Fruit fly (Drosophila melanogaster): ENCODE data around the gene rtp.

rtp gene

DNA sequence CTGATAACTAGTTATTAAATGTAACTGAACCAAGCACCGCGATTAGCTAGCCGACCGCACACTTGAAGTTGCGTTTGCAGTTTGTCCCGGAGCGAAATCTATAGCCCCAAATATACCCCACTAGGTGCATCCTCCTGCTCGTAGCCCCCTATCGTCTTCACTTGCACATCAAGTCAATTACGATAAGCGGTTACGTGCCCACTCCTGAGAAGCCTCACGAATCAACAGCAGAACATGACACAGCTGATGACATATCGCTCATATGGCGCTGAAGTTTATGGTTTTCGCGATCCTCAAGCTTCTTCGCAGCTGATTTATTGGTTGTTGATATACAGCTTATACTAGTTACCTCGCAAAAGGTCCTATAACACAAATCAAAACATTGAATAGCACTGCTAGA is 24.1 kb upstream of the rtp start:
- TF ChIP-seq Dif (GFP tag; optimal IDR thresholded peaks at IDR 0.05; ENCODE audit: partially characterized antibody) (no peak), sv (GFP tag; optimal IDR thresholded peaks at IDR 0.05) (no peak), N (GFP tag; optimal IDR thresholded peaks at IDR 0.05) (no peak), OdsH (GFP tag; optimal IDR thresholded peaks at IDR 0.05) (no peak), h (GFP tag; optimal IDR thresholded peaks at IDR 0.05) (no peak), sage (GFP tag; optimal IDR thresholded peaks at IDR 0.05) (no peak)

DNA sequence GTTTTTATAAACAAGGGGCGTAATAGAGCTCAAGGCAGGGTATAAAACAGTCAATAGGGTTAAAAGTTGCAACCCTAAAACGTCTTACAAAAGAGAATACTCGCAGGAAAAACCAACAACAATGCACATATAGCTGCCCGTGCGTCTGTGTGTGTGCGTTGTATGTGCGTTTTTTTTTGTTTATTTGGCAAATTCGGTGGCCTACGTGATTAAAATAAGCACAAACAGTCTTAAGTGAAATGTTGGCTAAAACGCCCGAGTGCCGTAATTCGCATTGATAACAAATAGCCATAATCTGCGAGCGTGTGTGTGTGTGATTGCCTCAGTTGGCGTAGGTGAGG is 20.0 kb upstream of the rtp start:
- TF ChIP-seq jim (GFP tag; optimal IDR thresholded peaks at IDR 0.05) (no peak), lola (GFP tag; optimal IDR thresholded peaks at IDR 0.05) (no peak), Abd-B (GFP tag; optimal IDR thresholded peaks at IDR 0.05) (no peak), OdsH (GFP tag; optimal IDR thresholded peaks at IDR 0.05) (no peak), tai (GFP tag; optimal IDR thresholded peaks at IDR 0.05) (no peak), fru (GFP tag; optimal IDR thresholded peaks at IDR 0.05) (no peak), sage (GFP tag; optimal IDR thresholded peaks at IDR 0.05) (no peak), Hr83 (GFP tag; optimal IDR thresholded peaks at IDR 0.05; ENCODE audit: poor library complexity, severe bottlenecking) (no peak), HLH106 (tag; optimal IDR thresholded peaks at IDR 0.05) (no peak), Dfd (GFP tag; optimal IDR thresholded peaks at IDR 0.05) (no peak), foxo (GFP tag; optimal IDR thresholded peaks at IDR 0.05) (no peak), dl (GFP tag; optimal IDR thresholded peaks at IDR 0.05; ENCODE audit: insufficient read depth in 1 of 2, partially characterized antibody in 2 of 2) (no peak), Rel (GFP tag; optimal IDR thresholded peaks at IDR 0.05) (no peak), Rel (tag; optimal IDR thresholded peaks at IDR 0.05) (no peak), Mio (GFP tag; optimal IDR thresholded peaks at IDR 0.05) (no peak), CG9705 (GFP tag; optimal IDR thresholded peaks at IDR 0.05) (no peak), brk (GFP tag; optimal IDR thresholded peaks at IDR 0.05) (no peak), Jra (GFP tag; optimal IDR thresholded peaks at IDR 0.05) (no peak)

DNA sequence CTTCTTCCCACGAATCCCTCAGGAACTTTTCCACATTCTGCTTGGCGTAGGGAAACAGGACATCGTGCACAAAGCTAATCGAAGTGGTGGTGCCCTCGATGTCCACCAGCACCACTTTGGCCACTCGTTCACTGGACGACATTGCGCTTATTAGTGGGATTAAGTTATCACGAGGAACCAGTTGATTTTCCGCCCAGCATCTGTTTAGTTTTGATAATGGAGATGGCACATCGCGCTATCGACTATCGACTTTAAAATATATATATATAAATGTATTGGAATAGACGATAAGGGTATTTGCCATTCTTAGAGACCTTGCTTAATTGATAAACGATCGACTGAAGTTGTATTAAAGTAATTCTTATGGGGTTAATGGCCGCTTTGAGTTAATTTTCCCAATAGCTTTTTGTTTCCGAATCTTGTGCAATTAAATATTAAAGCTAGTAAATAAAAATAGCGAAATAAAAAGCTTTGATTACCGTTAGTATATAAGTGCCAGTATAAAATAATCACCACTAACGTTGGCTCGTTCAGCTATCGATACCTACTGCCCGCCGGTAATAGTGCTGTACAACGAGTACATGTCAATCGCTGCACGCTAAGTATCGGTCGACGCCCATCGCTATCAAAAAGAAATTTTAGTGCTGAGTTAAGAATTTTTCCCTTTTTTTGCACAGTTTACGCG is 19.5 kb upstream of the rtp start, which contains the start of the genes Enoph and Hph:
Gene Enoph (minus strand): TSS at position 220 of the 685 bp plus-strand sequence.
Gene Hph (plus strand): TSS at position 576 of the 685 bp plus-strand sequence.
- TF ChIP-seq br (GFP tag; optimal IDR thresholded peaks at IDR 0.05) (peak; percentile 72), sage (GFP tag; optimal IDR thresholded peaks at IDR 0.05) (peak; percentile 33), woc (GFP tag; optimal IDR thresholded peaks at IDR 0.05) (peak; percentile 73), rgr (GFP tag; optimal IDR thresholded peaks at IDR 0.05) (peak; percentile 72), foxo (GFP tag; optimal IDR thresholded peaks at IDR 0.05) (peak in 1 of 2 experiments; percentile 76), lola (GFP tag; optimal IDR thresholded peaks at IDR 0.05) (no peak), tai (GFP tag; optimal IDR thresholded peaks at IDR 0.05) (peak; percentile 88), dmrt93B (GFP tag; optimal IDR thresholded peaks at IDR 0.05) (peak; percentile 60), brk (GFP tag; optimal IDR thresholded peaks at IDR 0.05) (no peak), Dif (GFP tag; optimal IDR thresholded peaks at IDR 0.05; ENCODE audit: partially characterized antibody) (no peak), usp (GFP tag; optimal IDR thresholded peaks at IDR 0.05) (no peak), HLH106 (tag; optimal IDR thresholded peaks at IDR 0.05) (peak; percentile 80), CG9705 (GFP tag; optimal IDR thresholded peaks at IDR 0.05) (peak; percentile 31), fru (GFP tag; optimal IDR thresholded peaks at IDR 0.05) (peak; percentile 73), Mio (GFP tag; optimal IDR thresholded peaks at IDR 0.05) (no peak), N (GFP tag; optimal IDR thresholded peaks at IDR 0.05) (peak; percentile 34), Myc (optimal IDR thresholded peaks at IDR 0.05) (peak; percentile 26), h (GFP tag; optimal IDR thresholded peaks at IDR 0.05) (peak; percentile 76), Hr78 (GFP tag; optimal IDR thresholded peaks at IDR 0.05) (no peak), Dfd (GFP tag; optimal IDR thresholded peaks at IDR 0.05) (no peak), Hnf4 (GFP tag; optimal IDR thresholded peaks at IDR 0.05) (peak; percentile 83), sv (GFP tag; optimal IDR thresholded peaks at IDR 0.05) (peak; percentile 46), dl (GFP tag; optimal IDR thresholded peaks at IDR 0.05; ENCODE audit: insufficient read depth in 1 of 2, partially characterized antibody in 2 of 2) (no peak), jim (GFP tag; optimal IDR thresholded peaks at IDR 0.05) (no peak), Abd-B (GFP tag; optimal IDR thresholded peaks at IDR 0.05) (no peak), pan (optimal IDR thresholded peaks at IDR 0.05) (no peak), CG32264 (GFP tag; optimal IDR thresholded peaks at IDR 0.05) (peak; percentile 33), Sp1 (GFP tag; optimal IDR thresholded peaks at IDR 0.05) (peak; percentile 71), dsf (GFP tag; optimal IDR thresholded peaks at IDR 0.05; ENCODE audit: borderline replicate concordance) (peak; percentile 68), ey (GFP tag; optimal IDR thresholded peaks at IDR 0.05) (peak; percentile 56), GATAd (GFP tag; optimal IDR thresholded peaks at IDR 0.05) (peak; percentile 26), Jra (GFP tag; optimal IDR thresholded peaks at IDR 0.05) (peak; percentile 89), psq (GFP tag; optimal IDR thresholded peaks at IDR 0.05) (peak; percentile 68), Hr83 (GFP tag; optimal IDR thresholded peaks at IDR 0.05; ENCODE audit: poor library complexity, severe bottlenecking) (peak; percentile 58), Vsx2 (GFP tag; optimal IDR thresholded peaks at IDR 0.05; ENCODE audit: partially characterized antibody) (no peak), CrebA (GFP tag; optimal IDR thresholded peaks at IDR 0.05; ENCODE audit: borderline replicate concordance) (no peak), Rel (GFP tag; optimal IDR thresholded peaks at IDR 0.05) (peak; percentile 20), Rel (tag; optimal IDR thresholded peaks at IDR 0.05) (peak; percentile 17), OdsH (GFP tag; optimal IDR thresholded peaks at IDR 0.05) (peak; percentile 64)

All from whole organism, wandering third instar larva.